Worm (Caenorhabditis elegans) whole organism, L1 larva: ENCODE measurements around the gene C26E6.1.
"Not testable (repeated sequence)": the region's sequence is repeated elsewhere in the genome, so short reads cannot be mapped to it uniquely, and the experiment has no call there.

Experiments used
- C04F5.9 ChIP-seq: sonication (generic microtip); optimal IDR thresholded peaks from 2 replicates; lab custom pipeline; 2016; ENCODE audit warnings: missing genetic modification characterization, missing compliant biosample characterization
- ama-1 ChIP-seq: fragments of 150-350 bp; optimal IDR thresholded peaks from 2 replicates; lab custom pipeline; 2014
- ceh-82 ChIP-seq, 3 experiments: fragments of 150-350 bp in 1 of 3; sonication (generic microtip) in 2 of 3; optimal IDR thresholded peaks; 2 replicates each; lab custom pipeline; 2014 to 2017; ENCODE audit warnings: missing biosample characterization in 3 of 3, missing genetic modification characterization in 3 of 3
- ceh-88 ChIP-seq: fragments of 200-800 bp; sonication (Bioruptor generic); IDR thresholded peaks from 2 replicates; pipeline ENCODE4 v1.3.6; 2022; ENCODE audit warnings: missing genetic modification characterization, missing compliant biosample characterization
- ces-1 ChIP-seq: fragments of 150-350 bp; optimal IDR thresholded peaks from 2 replicates; lab custom pipeline; 2014; ENCODE audit warnings: missing biosample characterization, missing genetic modification reagents, missing genetic modification characterization
- efl-1 ChIP-seq, 4 experiments: fragments of 150-350 bp; optimal IDR thresholded peaks in 3 of 4; peaks in 1 of 4; 1 replicate in 1 of 4; 2 replicates in 3 of 4; lab custom pipeline; 2014; ENCODE audit warnings: missing biosample characterization in 2 of 4, missing genetic modification characterization in 2 of 4, missing genetic modification reagents in 2 of 4
- elt-3 ChIP-seq, 6 experiments: fragments of 150-350 bp in 1 of 6; sonication (generic microtip); optimal IDR thresholded peaks; 2 replicates each; lab custom pipeline; 2017 to 2018; ENCODE audit warnings: missing biosample characterization in 6 of 6, missing genetic modification characterization in 6 of 6, inconsistent platforms in 1 of 6
- fkh-10 ChIP-seq: sonication (generic microtip); optimal IDR thresholded peaks from 2 replicates; lab custom pipeline; 2017; ENCODE audit warnings: missing biosample characterization, missing genetic modification reagents, missing genetic modification characterization
- hlh-17 ChIP-seq: fragments of 200-800 bp; sonication (Bioruptor generic); optimal IDR thresholded peaks from 2 replicates; lab custom pipeline; 2018; ENCODE audit warnings: missing genetic modification characterization, mild to moderate bottlenecking, missing compliant biosample characterization, moderate library complexity, borderline replicate concordance
- jun-1 ChIP-seq: fragments of 150-350 bp; optimal IDR thresholded peaks from 2 replicates; lab custom pipeline; 2014; ENCODE audit warnings: missing biosample characterization, missing genetic modification reagents, missing genetic modification characterization
- lin-13 ChIP-seq: fragments of 150-350 bp; optimal IDR thresholded peaks from 2 replicates; lab custom pipeline; 2014; ENCODE audit warnings: missing biosample characterization, missing genetic modification reagents, missing genetic modification characterization
- lin-14 ChIP-seq: fragments of 200-800 bp; sonication (Bioruptor generic); optimal IDR thresholded peaks from 2 replicates; lab custom pipeline; 2018; ENCODE audit warnings: mild to moderate bottlenecking, missing genetic modification characterization, moderate library complexity, missing compliant biosample characterization
- lin-35 ChIP-seq, 2 experiments: fragments of 150-350 bp; optimal IDR thresholded peaks; 2 replicates each; lab custom pipeline; 2014; ENCODE audit warnings: missing biosample characterization in 2 of 2, missing genetic modification characterization in 2 of 2, missing genetic modification reagents in 2 of 2
- lsy-2 ChIP-seq, 2 experiments: fragments of 150-350 bp; optimal IDR thresholded peaks; 2 replicates each; lab custom pipeline; 2014; ENCODE audit warnings: missing biosample characterization in 2 of 2, missing genetic modification characterization in 2 of 2
- mdl-1 ChIP-seq, 2 experiments: fragments of 150-350 bp; optimal IDR thresholded peaks; 2 replicates each; lab custom pipeline; 2014 to 2017; ENCODE audit warnings: missing biosample characterization in 2 of 2, missing genetic modification characterization in 2 of 2, inconsistent platforms in 1 of 2
- mef-2 ChIP-seq: fragments of 150-350 bp; optimal IDR thresholded peaks from 2 replicates; lab custom pipeline; 2014; ENCODE audit warnings: missing biosample characterization, missing genetic modification characterization
- mep-1 ChIP-seq: fragments of 150-350 bp; optimal IDR thresholded peaks from 2 replicates; lab custom pipeline; 2014; ENCODE audit warnings: missing biosample characterization, missing genetic modification characterization
- nhr-11 ChIP-seq: fragments of 150-350 bp; optimal IDR thresholded peaks from 2 replicates; lab custom pipeline; 2014; ENCODE audit warnings: missing biosample characterization, missing genetic modification characterization
- nhr-12 ChIP-seq: sonication (generic microtip); optimal IDR thresholded peaks from 2 replicates; lab custom pipeline; 2017; ENCODE audit warnings: missing biosample characterization, missing genetic modification characterization
- nhr-19 ChIP-seq: fragments of 200-800 bp; sonication (Bioruptor generic); conservative IDR thresholded peaks from 2 replicates; pipeline ENCODE4 v1.3.6; 2022; ENCODE audit warnings: missing genetic modification characterization, missing compliant biosample characterization
- nhr-71 ChIP-seq: sonication (generic microtip); optimal IDR thresholded peaks from 2 replicates; lab custom pipeline; 2016; ENCODE audit warnings: mild to moderate bottlenecking, missing genetic modification characterization, moderate library complexity, missing compliant biosample characterization
- nhr-77 ChIP-seq: fragments of 150-350 bp; optimal IDR thresholded peaks from 2 replicates; lab custom pipeline; 2014; ENCODE audit warnings: missing biosample characterization, missing genetic modification characterization
- nhr-90 ChIP-seq: sonication (generic microtip); optimal IDR thresholded peaks from 2 replicates; lab custom pipeline; 2016; ENCODE audit warnings: mild to moderate bottlenecking, missing genetic modification characterization, missing compliant biosample characterization; ENCODE audit not compliant: poor library complexity
- rnt-1 ChIP-seq: sonication (generic microtip); optimal IDR thresholded peaks from 2 replicates; lab custom pipeline; 2016; ENCODE audit warnings: mild to moderate bottlenecking, missing genetic modification characterization, moderate library complexity, missing compliant biosample characterization
- skn-1 ChIP-seq: fragments of 150-350 bp; optimal IDR thresholded peaks from 2 replicates; lab custom pipeline; 2014; ENCODE audit warnings: missing biosample characterization, missing genetic modification characterization
- snu-23 ChIP-seq: sonication (generic microtip); optimal IDR thresholded peaks from 2 replicates; lab custom pipeline; 2016; ENCODE audit warnings: missing genetic modification characterization, missing compliant biosample characterization
- sox-4 ChIP-seq: sonication (generic microtip); optimal IDR thresholded peaks from 2 replicates; lab custom pipeline; 2016; ENCODE audit warnings: missing genetic modification characterization, missing compliant biosample characterization
- sup-37 ChIP-seq: fragments of 200-800 bp; sonication (Bioruptor generic); optimal IDR thresholded peaks from 2 replicates; lab custom pipeline; 2018; ENCODE audit warnings: mild to moderate bottlenecking, missing genetic modification characterization, missing compliant biosample characterization
- swsn-7 ChIP-seq: sonication (generic microtip); optimal IDR thresholded peaks from 2 replicates; lab custom pipeline; 2016; ENCODE audit warnings: missing genetic modification characterization, missing compliant biosample characterization
- unc-86 ChIP-seq: sonication (generic microtip); optimal IDR thresholded peaks from 2 replicates; lab custom pipeline; 2016; ENCODE audit warnings: missing genetic modification characterization, missing compliant biosample characterization
- zag-1 ChIP-seq: fragments of 150-350 bp; optimal IDR thresholded peaks from 2 replicates; lab custom pipeline; 2014; ENCODE audit warnings: missing biosample characterization, missing genetic modification characterization
- zip-4 ChIP-seq: fragments of 200-800 bp; sonication (Bioruptor generic); optimal IDR thresholded peaks from 2 replicates; lab custom pipeline; 2018; ENCODE audit warnings: mild to moderate bottlenecking, missing genetic modification characterization, moderate library complexity, missing compliant biosample characterization

C26E6.1 gene

DNA sequence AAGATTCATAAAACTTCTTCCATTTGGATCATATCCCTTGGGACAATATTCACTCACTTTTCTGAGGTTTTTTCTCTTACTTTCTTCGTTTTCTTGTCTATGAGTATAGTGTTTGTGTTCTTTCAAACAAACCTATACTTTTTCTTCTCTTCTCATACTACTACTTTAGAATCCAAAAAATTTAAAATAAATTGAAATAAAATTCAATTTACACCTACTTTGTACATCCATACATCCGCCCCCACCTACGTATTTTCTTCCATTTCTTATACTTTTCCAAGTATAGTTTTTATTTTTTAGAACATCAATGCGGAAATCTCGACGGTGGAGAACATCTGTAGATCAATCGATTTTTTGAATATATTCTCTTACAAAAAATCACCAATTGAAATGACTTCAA is 8.6 kb downstream of the C26E6.1 start, which contains the start of gene nca-2:
TSS of gene nca-2 (plus strand) at position 301 of the 400 bp plus-strand sequence.
- no peak for TF ChIP-seq nhr-19 (GFP tag; lab: Robert Waterston, UW)
- TF ChIP-seq ceh-82 (tag; optimal IDR thresholded peaks at IDR 0.05; lab: Kevin White, UChicago): no peak
- no peak for TF ChIP-seq rnt-1 (tag; lab: Kevin White, UChicago)

DNA sequence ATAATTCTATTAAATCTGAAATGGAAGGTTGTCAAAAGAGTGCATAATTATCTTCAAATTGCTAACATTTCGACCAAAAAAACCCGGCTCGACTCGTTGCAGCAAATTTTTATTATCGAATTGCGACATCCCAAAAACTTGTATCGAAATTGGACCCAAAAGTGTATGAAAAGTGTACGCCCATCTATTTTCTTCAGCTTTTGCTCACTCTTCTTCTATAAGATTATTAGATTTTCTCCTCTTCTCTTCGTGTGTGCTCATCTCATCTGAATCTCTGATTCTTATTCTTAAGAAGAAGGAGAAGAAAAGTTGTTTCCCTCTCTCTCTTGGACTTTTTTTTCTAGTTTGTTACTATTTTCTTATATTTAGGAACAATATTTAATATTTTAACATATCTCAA is 10.6 kb downstream of the C26E6.1 start:
- TF ChIP-seq nhr-71 (tag; lab: Kevin White, UChicago) (peak; percentile 8), ceh-82 (tag; optimal IDR thresholded peaks at IDR 0.05; lab: Kevin White, UChicago) (peak in 1 of 3 experiments; percentile 25), lin-35 (GFP tag; optimal IDR thresholded peaks at IDR 0.05; lab: Kevin White, UChicago) (peak in 1 of 2 experiments; percentile 6), mep-1 (tag; lab: Kevin White, UChicago) (peak; percentile 13), ces-1 (GFP tag; lab: Kevin White, UChicago) (peak; percentile 85), lin-14 (peak; percentile 82), fkh-10 (GFP tag; lab: Kevin White, UChicago) (peak; percentile 75), rnt-1 (tag; lab: Kevin White, UChicago) (no peak), swsn-7 (tag; lab: Kevin White, UChicago) (no peak)

DNA sequence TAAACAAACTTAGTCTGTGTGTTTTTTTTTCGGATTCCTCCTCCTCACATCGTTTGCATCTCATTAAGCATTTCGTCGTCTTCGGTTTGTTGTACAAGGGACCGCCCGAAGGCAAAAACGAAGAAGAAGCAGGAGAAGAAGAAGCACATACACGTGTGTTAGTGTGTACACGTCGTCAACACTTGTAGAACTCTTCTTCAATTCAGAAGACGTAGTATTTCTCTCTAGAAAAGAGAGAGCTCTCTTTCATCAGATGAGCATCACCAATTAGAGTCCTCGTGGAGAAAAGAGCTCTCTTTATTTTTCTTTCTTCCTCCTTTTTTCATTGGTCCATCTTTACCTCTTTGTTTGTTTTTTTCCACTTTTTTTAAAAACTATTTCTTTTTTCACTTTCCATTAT is 11.5 kb downstream of the C26E6.1 start:
- TF ChIP-seq lin-14: peak; percentile 66
- no peak for TF ChIP-seq nhr-11 (tag; lab: Kevin White, UChicago)
- no peak for TF ChIP-seq nhr-12 (tag; lab: Kevin White, UChicago)
- peak in 1 of 2 experiments; percentile 8 for TF ChIP-seq lsy-2 (tag; optimal IDR thresholded peaks at IDR 0.05; lab: Kevin White, UChicago)
- no peak for TF ChIP-seq sup-37 (GFP tag; lab: Kevin White, UChicago)
- TF ChIP-seq zag-1 (tag; lab: Kevin White, UChicago): no peak
- no peak for TF ChIP-seq ceh-88 (GFP tag; lab: Robert Waterston, UW)
- no peak for TF ChIP-seq efl-1 (optimal IDR thresholded peaks at IDR 0.05; lab: Kevin White, UChicago)
- no peak for TF ChIP-seq efl-1 (GFP tag; optimal IDR thresholded peaks at IDR 0.05 in 1 of 2; lab: Kevin White, UChicago)

ce11 chrIII:4980367-4980766 is 23.7 kb downstream of the C26E6.1 start, which contains the start of gene C27F2.6:
C27F2.6 (minus strand) TSS chrIII:4980467.
- TF ChIP-seq hlh-17, nhr-90, lin-13: not testable (repeated sequence)

DNA sequence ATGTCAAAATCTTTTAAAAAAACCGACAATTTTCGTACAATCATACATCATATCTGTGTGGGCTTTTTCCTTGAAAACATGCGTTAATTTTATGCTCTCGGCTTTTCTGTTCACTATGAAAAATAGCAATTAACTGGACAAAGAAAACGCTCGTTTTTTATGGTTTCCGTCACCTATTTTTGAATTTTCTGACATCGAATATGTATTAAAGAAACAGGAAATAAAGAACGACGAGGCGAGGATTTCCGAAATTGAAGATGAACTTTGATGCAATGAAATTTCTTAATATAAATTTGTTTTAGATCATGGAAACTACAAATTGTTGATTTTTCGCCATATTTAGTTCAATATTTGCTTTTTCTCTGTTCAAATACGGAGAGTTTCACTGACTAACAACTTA is 27.3 kb downstream of the C26E6.1 start:
- no peak for TF ChIP-seq ama-1 (lab: Kevin White, UChicago)
- no peak for TF ChIP-seq jun-1 (tag; lab: Kevin White, UChicago)
- no peak for TF ChIP-seq nhr-19 (GFP tag; lab: Robert Waterston, UW)
- TF ChIP-seq C04F5.9 (tag; lab: Kevin White, UChicago): no peak
- no peak for TF ChIP-seq unc-86 (tag; lab: Kevin White, UChicago)
- no peak for TF ChIP-seq elt-3 (tag; optimal IDR thresholded peaks at IDR 0.05; lab: Kevin White, UChicago)
- no peak for TF ChIP-seq ces-1 (GFP tag; lab: Kevin White, UChicago)

DNA sequence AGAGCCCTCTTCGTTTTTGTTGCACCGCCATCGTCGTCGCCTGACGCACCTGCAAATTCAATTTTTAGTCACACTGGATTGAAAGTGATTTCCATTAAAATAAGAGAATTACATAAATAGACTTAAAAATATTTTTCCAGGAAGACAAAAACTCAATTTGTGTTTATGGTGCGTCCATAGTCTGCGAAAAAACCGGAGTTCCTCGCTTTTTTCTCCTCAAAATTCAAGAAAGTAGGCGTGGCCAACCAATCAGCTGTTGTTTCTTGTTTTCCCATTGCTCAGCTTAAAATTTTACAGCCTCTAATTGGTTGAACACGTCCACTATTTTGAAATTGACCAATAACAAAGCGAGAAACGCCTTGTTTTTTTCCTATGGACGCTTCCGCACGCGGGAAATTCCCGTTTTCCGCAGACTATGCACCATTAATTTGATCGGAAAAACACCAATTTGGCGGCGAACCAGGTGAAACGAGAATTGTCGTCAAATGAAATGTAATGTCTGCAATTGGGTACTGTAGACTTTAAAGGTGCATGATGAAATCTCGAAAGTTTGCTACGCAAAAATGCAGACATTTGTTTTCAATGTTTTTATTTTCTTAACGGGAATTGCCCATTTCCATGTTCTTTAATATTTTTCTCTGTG is 27.9 kb downstream of the C26E6.1 start, which contains the start of gene C27F2.7:
TSS of gene C27F2.7 (minus strand) at position 51 of the 643 bp plus-strand sequence.
- TF ChIP-seq mdl-1 (tag; optimal IDR thresholded peaks at IDR 0.05; lab: Kevin White, UChicago) (no peak), fkh-10 (GFP tag; lab: Kevin White, UChicago) (no peak), jun-1 (tag; lab: Kevin White, UChicago) (no peak), mef-2 (tag; lab: Kevin White, UChicago) (no peak), sox-4 (tag; lab: Kevin White, UChicago) (no peak), nhr-77 (tag; lab: Kevin White, UChicago) (no peak), skn-1 (no peak), snu-23 (no peak), zip-4 (GFP tag; lab: Kevin White, UChicago) (no peak)
